Worm (Caenorhabditis elegans): ENCODE measurements around the gene T28F3.8.

Gene T28F3.8

DNA sequence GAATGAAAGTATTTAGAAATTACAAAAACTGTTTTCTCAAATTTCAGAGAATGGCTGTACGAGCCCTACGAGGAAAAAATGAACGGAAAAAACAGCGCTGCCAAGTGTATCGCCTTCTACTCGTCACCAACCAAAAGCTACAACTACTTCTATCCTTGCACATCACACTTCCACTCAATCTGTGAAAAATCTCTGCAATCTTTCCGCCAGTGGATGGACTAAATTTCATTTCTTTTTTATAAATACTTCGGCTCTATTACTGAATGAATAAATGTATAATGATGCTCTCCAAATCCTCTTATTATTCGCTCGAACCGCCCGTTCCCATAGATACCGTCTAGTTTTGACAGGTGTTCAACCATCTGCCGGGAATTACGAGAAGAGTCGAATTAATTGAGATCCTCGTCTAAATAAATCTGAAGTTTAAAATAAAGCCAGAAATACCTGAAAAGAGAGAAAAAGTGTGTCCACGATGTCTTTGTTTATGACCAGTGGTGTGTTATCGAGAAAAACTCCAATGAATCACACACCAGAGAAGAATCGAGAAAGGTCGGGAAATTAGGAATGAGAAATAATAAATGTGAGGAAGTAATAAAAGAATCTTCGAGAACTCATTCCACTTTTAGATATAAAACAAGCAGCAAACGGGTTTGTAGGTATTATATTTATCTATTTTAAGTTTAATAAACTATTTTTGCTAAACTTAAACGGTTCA is 29.5 kb downstream of the T28F3.8 start (continued):
- no peak for TF ChIP-seq Y48G9A.11 (GFP tag; IDR thresholded peaks at IDR 0.05)
- no peak for TF ChIP-seq T20F7.1 (GFP tag; optimal IDR thresholded peaks at IDR 0.05)
- no peak for TF ChIP-seq lim-7 (GFP tag; IDR thresholded peaks at IDR 0.05)
- no peak for TF ChIP-seq nhr-42 (GFP tag; IDR thresholded peaks at IDR 0.05)
- TF ChIP-seq php-3 (GFP tag; IDR thresholded peaks at IDR 0.05), result no peak; the same call in 1 of the 2 replicates
- peak; percentile 65; the same call in 1 of the 2 replicates for TF ChIP-seq snpc-1.2 (GFP tag; IDR thresholded peaks at IDR 0.05)
- no peak for TF ChIP-seq daf-8 (GFP tag; IDR thresholded peaks at IDR 0.05)
- no peak for TF ChIP-seq arid-1 (GFP tag; conservative IDR thresholded peaks at IDR 0.05)
- TF ChIP-seq F44E2.7 (GFP tag; IDR thresholded peaks at IDR 0.05), result no peak
- no peak for TF ChIP-seq nhr-25 (tag; optimal IDR thresholded peaks at IDR 0.05; ENCODE audit: borderline replicate concordance, insufficient read depth)
- no peak for TF ChIP-seq ctbp-1 (GFP tag; IDR thresholded peaks at IDR 0.05)
- TF ChIP-seq aha-1 (tag), result no peak
- TF ChIP-seq tra-1 (GFP tag; IDR thresholded peaks at IDR 0.05), result no peak
- 0 out of 2 replicates have a peak, but pooled peaks have one; percentile 54 for TF ChIP-seq mdt-29 (GFP tag; IDR thresholded peaks at IDR 0.05)
- no peak for TF ChIP-seq ceh-82 (tag; optimal IDR thresholded peaks at IDR 0.05)
- no peak for TF ChIP-seq mep-1 (tag; optimal IDR thresholded peaks at IDR 0.05)
- TF ChIP-seq ceh-44 (GFP tag; IDR thresholded peaks at IDR 0.05), result no peak
- no peak for TF ChIP-seq R02D3.7 (tag; optimal IDR thresholded peaks at IDR 0.05)
- no peak for TF ChIP-seq gei-8 (GFP tag; optimal IDR thresholded peaks at IDR 0.05)
- TF ChIP-seq ZK337.2 (GFP tag; IDR thresholded peaks at IDR 0.05), result no peak
- TF ChIP-seq hlh-30 (tag; optimal IDR thresholded peaks at IDR 0.05; ENCODE audit: insufficient read depth), result peak; percentile 12

DNA sequence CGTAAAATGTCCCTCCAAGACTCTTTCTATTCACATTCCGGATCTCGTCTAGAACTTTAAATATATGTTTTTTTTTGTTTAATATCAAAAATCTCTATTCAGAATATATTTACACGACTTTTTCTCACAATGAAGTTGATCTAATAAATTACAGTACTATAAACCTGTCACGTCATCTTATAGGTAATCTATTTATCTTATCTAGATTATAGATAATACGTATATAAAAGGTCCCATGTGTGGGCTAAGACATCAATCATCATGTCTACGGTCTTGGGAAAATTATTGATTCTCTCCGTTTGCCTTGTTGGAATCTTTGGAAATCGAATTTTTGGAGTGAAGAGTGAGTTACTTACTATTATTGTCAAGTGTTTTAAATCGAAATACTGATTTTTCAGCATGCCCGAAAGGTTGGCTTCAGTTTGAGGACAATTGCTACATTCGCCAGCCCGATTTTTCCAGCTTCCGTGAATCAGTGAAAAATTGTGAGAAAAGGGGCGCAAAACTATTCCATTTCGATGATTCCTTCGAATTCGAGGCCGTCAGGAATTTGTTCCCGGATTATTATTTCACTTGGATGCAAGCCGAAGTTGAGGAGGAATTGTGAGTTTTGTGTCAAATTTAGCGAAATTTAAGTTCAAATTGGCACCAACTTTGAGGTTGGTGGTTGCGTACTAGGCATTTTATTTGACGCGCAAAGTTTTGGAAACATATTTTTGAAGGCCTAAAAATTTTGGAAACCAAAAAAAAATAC is 30.2 kb downstream of the T28F3.8 start, which contains the start of gene clec-196:
Gene clec-196, plus strand, starts transcription at position 252 of the 754 bp plus-strand sequence.
- no peak for TF ChIP-seq F37D6.2 (tag; optimal IDR thresholded peaks at IDR 0.05)
- no peak for TF ChIP-seq nhr-25 (tag; optimal IDR thresholded peaks at IDR 0.05; ENCODE audit: borderline replicate concordance, insufficient read depth)
- no peak for TF ChIP-seq dmd-9 (GFP tag; IDR thresholded peaks at IDR 0.05)
- TF ChIP-seq lin-38 (GFP tag; IDR thresholded peaks at IDR 0.05), result peak; percentile 18
- TF ChIP-seq daf-16 (GFP tag; optimal IDR thresholded peaks at IDR 0.05), result no peak
- TF ChIP-seq daf-16 (tag; optimal IDR thresholded peaks at IDR 0.05), result no peak
- peak; percentile 4 for TF ChIP-seq dve-1 (tag; optimal IDR thresholded peaks at IDR 0.05; ENCODE audit: insufficient read depth)
- no peak for TF ChIP-seq hlh-30 (tag; optimal IDR thresholded peaks at IDR 0.05; ENCODE audit: insufficient read depth)
- 0 out of 2 replicates have a peak, but pooled peaks have one; percentile 22 for TF ChIP-seq hmg-1.1 (GFP tag; IDR thresholded peaks at IDR 0.05)
- no peak for TF ChIP-seq tag-97 (GFP tag; IDR thresholded peaks at IDR 0.05)
- TF ChIP-seq mep-1 (tag; optimal IDR thresholded peaks at IDR 0.05), result no peak
- TF ChIP-seq tra-1 (GFP tag; IDR thresholded peaks at IDR 0.05), result no peak
- peak; percentile 39 for TF ChIP-seq dpl-1 (GFP tag; optimal IDR thresholded peaks at IDR 0.05)
- TF ChIP-seq nhr-28 (tag; optimal IDR thresholded peaks at IDR 0.05), result no peak
- no peak for TF ChIP-seq ctbp-1 (GFP tag; IDR thresholded peaks at IDR 0.05)
- TF ChIP-seq ZK546.5 (tag; optimal IDR thresholded peaks at IDR 0.05), result no peak
- TF ChIP-seq F44E2.7 (GFP tag; IDR thresholded peaks at IDR 0.05), result no peak
- no peak for TF ChIP-seq Y75B8A.6 (GFP tag; IDR thresholded peaks at IDR 0.05)
- TF ChIP-seq aha-1 (tag), result peak; percentile 96
- TF ChIP-seq mes-2 (tag; optimal IDR thresholded peaks at IDR 0.05; ENCODE audit: poor library complexity, severe bottlenecking), result peak; percentile 1

DNA sequence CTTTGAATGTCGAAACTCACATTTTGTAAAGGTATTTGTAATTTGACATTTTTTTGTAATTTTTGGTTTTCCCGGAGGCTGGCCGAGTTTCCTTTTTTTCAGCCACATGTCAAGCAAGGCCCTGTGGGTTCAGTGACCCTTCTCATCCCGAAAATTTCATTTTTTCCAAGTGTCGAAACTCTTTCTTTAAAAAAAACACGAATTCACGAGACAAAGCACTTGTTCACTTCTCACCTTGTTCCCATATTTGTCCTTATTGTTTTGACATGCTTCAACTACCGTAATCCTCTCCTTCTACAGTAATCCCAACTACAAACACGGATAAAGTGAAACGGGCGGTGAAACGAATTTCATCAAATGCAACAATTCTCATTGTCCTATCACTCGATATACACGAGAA is 31.8 kb downstream of the T28F3.8 start, which contains the start of gene lhfp-4:
Gene lhfp-4, plus strand, starts transcription at position 301 of the 400 bp plus-strand sequence.
- TF ChIP-seq tag-97 (GFP tag; IDR thresholded peaks at IDR 0.05) (no peak), nhr-10 (tag; optimal IDR thresholded peaks at IDR 0.05) (no peak), lsy-2 (tag; optimal IDR thresholded peaks at IDR 0.05) (no peak), lin-15B (tag; optimal IDR thresholded peaks at IDR 0.05) (no peak), ceh-20 (GFP tag; IDR thresholded peaks at IDR 0.05) (no peak), mxl-2 (GFP tag; conservative IDR thresholded peaks at IDR 0.05) (no peak), mxl-3 (GFP tag; optimal IDR thresholded peaks at IDR 0.05) (no peak), hlh-30 (tag; optimal IDR thresholded peaks at IDR 0.05; ENCODE audit: insufficient read depth) (no peak)
